Worm (Caenorhabditis elegans): Measurements from ENCODE around the gene C03A7.2.

- no peak for TF ChIP-seq fkh-2 (tag; optimal IDR thresholded peaks at IDR 0.05)
- no peak for TF ChIP-seq ztf-4 (tag; optimal IDR thresholded peaks at IDR 0.05)
- TF ChIP-seq nhr-23 (tag; optimal IDR thresholded peaks at IDR 0.05) = no peak
- no peak for TF ChIP-seq tbx-2 (tag; optimal IDR thresholded peaks at IDR 0.05)
- no peak for TF ChIP-seq elt-3 (tag; optimal IDR thresholded peaks at IDR 0.05)
- TF ChIP-seq skn-1 (tag; optimal IDR thresholded peaks at IDR 0.05) = no peak
- TF ChIP-seq nhr-237 (tag; optimal IDR thresholded peaks at IDR 0.05) = no peak
- TF ChIP-seq nhr-12 (tag; optimal IDR thresholded peaks at IDR 0.05) = no peak
- no peak for TF ChIP-seq nhr-28 (tag; optimal IDR thresholded peaks at IDR 0.05)
These were observed 3.7 kb upstream of the C03A7.2 start for ce11 chrV:5178051-5178450.

All from whole organism, L3 larva.